Fruit fly (Drosophila melanogaster) whole organism, prepupa: ENCODE data around the gene mmm.

Experiments used
- CG10631 ChIP-seq: fragments of 200-800 bp; sonication (Bioruptor generic); optimal IDR thresholded peaks from 2 replicates; lab custom pipeline; 2016; ENCODE audit warnings: missing biosample characterization, missing genetic modification characterization
- CG10669 ChIP-seq: fragments of 200-800 bp; sonication (Bioruptor generic); optimal IDR thresholded peaks from 3 replicates; lab custom pipeline; 2018; ENCODE audit warnings: missing biosample characterization, mild to moderate bottlenecking, missing genetic modification characterization, moderate library complexity
- CG11294 ChIP-seq: fragments of 200-800 bp; sonication (Bioruptor generic); IDR thresholded peaks from 2 replicates; pipeline ENCODE4 v1.3.6; 2022; ENCODE audit warnings: missing biosample characterization, missing genetic modification characterization
- CG11762 ChIP-seq: fragments of 200-800 bp; sonication (Bioruptor generic); optimal IDR thresholded peaks from 3 replicates; lab custom pipeline; 2016; ENCODE audit warnings: missing biosample characterization, missing genetic modification characterization; ENCODE audit not compliant: insufficient read depth
- CG11902 ChIP-seq: fragments of 200-800 bp; sonication (Bioruptor generic); optimal IDR thresholded peaks from 3 replicates; lab custom pipeline; 2016; ENCODE audit warnings: missing biosample characterization, missing genetic modification characterization
- CG15336 ChIP-seq: fragments of 200-800 bp; sonication (Bioruptor generic); IDR thresholded peaks from 2 replicates; pipeline ENCODE4 v1.3.6; 2022; ENCODE audit warnings: missing biosample characterization, missing genetic modification characterization
- CG1621 ChIP-seq: fragments of 200-800 bp; sonication (Bioruptor generic); optimal IDR thresholded peaks from 3 replicates; lab custom pipeline; 2018; ENCODE audit warnings: missing biosample characterization, mild to moderate bottlenecking, missing genetic modification characterization
- CG16779 ChIP-seq: fragments of 200-800 bp; sonication (Bioruptor generic); optimal IDR thresholded peaks from 3 replicates; lab custom pipeline; 2017; ENCODE audit warnings: missing biosample characterization, mild to moderate bottlenecking, missing genetic modification characterization
- CG3032 ChIP-seq: fragments of 200-800 bp; optimal IDR thresholded peaks from 2 replicates; lab custom pipeline; 2019; ENCODE audit warnings: missing biosample characterization, mild to moderate bottlenecking, missing genetic modification characterization, moderate library complexity
- CG32006 ChIP-seq: fragments of 200-800 bp; sonication (Bioruptor generic); optimal IDR thresholded peaks from 3 replicates; lab custom pipeline; 2017; ENCODE audit warnings: missing biosample characterization, mild to moderate bottlenecking, missing genetic modification characterization
- CG34406 ChIP-seq: fragments of 200-800 bp; sonication (Bioruptor generic); optimal IDR thresholded peaks from 3 replicates; lab custom pipeline; 2016; ENCODE audit warnings: missing biosample characterization, missing genetic modification characterization
- CG3919 ChIP-seq: fragments of 200-800 bp; sonication (Bioruptor generic); optimal IDR thresholded peaks from 3 replicates; lab custom pipeline; 2016; ENCODE audit warnings: missing biosample characterization, missing genetic modification characterization
- CG4318 ChIP-seq: fragments of 200-800 bp; sonication (Bioruptor generic); optimal IDR thresholded peaks from 3 replicates; lab custom pipeline; 2017; ENCODE audit warnings: missing biosample characterization, mild to moderate bottlenecking, missing genetic modification characterization
- CG6163 ChIP-seq: fragments of 200-800 bp; sonication (Bioruptor generic); IDR thresholded peaks from 3 replicates; pipeline ENCODE4 v1.3.6; 2022; ENCODE audit warnings: missing biosample characterization, missing genetic modification characterization
- CG6792 ChIP-seq: fragments of 200-800 bp; sonication (Bioruptor generic); optimal IDR thresholded peaks from 3 replicates; lab custom pipeline; 2016; ENCODE audit warnings: missing biosample characterization, missing genetic modification characterization
- CG6808 ChIP-seq: fragments of 200-800 bp; sonication (Bioruptor generic); optimal IDR thresholded peaks from 3 replicates; lab custom pipeline; 2017; ENCODE audit warnings: missing biosample characterization, missing genetic modification characterization, mild to moderate bottlenecking, moderate library complexity, missing genetic modification reagents
- CG6854 ChIP-seq: fragments of 200-800 bp; sonication (Bioruptor generic); optimal IDR thresholded peaks from 2 replicates; lab custom pipeline; 2017; ENCODE audit warnings: missing biosample characterization, mild to moderate bottlenecking, missing genetic modification characterization
- CG7368 ChIP-seq: fragments of 200-800 bp; sonication (Bioruptor generic); optimal IDR thresholded peaks from 3 replicates; lab custom pipeline; 2016; ENCODE audit warnings: missing biosample characterization, missing genetic modification characterization
- CG8319 ChIP-seq: fragments of 200-800 bp; sonication (Bioruptor generic); optimal IDR thresholded peaks from 3 replicates; lab custom pipeline; 2016; ENCODE audit warnings: missing biosample characterization, missing genetic modification characterization
- CG8632 ChIP-seq: fragments of 200-800 bp; sonication (Bioruptor generic); optimal IDR thresholded peaks from 3 replicates; lab custom pipeline; 2016; ENCODE audit warnings: missing biosample characterization, missing genetic modification characterization
- CG9139 ChIP-seq: fragments of 200-800 bp; sonication (Bioruptor generic); optimal IDR thresholded peaks from 3 replicates; lab custom pipeline; 2017; ENCODE audit warnings: missing biosample characterization, mild to moderate bottlenecking, missing genetic modification characterization
- Eip75B ChIP-seq: fragments of 200-800 bp; sonication (Bioruptor generic); optimal IDR thresholded peaks from 3 replicates; lab custom pipeline; 2016; ENCODE audit warnings: missing biosample characterization, missing genetic modification characterization
- Eip78C ChIP-seq: fragments of 200-800 bp; sonication (Bioruptor generic); peaks from one replicate; lab custom pipeline; 2016; ENCODE audit warnings: missing biosample characterization, missing genetic modification characterization
- Eip93F ChIP-seq: fragments of 200-800 bp; sonication (Bioruptor generic); optimal IDR thresholded peaks from 2 replicates; lab custom pipeline; 2016; ENCODE audit warnings: missing biosample characterization, mild to moderate bottlenecking, missing genetic modification characterization
- Ets21C ChIP-seq: fragments of 200-800 bp; sonication (Bioruptor generic); optimal IDR thresholded peaks from 3 replicates; lab custom pipeline; 2016; ENCODE audit warnings: missing biosample characterization, missing genetic modification characterization
- Ets96B ChIP-seq: fragments of 200-800 bp; optimal IDR thresholded peaks from 2 replicates; lab custom pipeline; 2019; ENCODE audit warnings: missing biosample characterization, mild to moderate bottlenecking, missing genetic modification characterization, moderate library complexity
- Gug ChIP-seq: fragments of 200-800 bp; sonication (Bioruptor generic); IDR thresholded peaks from 2 replicates; pipeline ENCODE4 v1.3.6; 2022; ENCODE audit warnings: missing biosample characterization, missing genetic modification characterization
- Hr38 ChIP-seq: sonication (Bioruptor generic); optimal IDR thresholded peaks from 2 replicates; lab custom pipeline; 2016; ENCODE audit warnings: missing biosample characterization, missing genetic modification characterization
- Hr39 ChIP-seq: fragments of 200-800 bp; sonication (Bioruptor generic); optimal IDR thresholded peaks from 2 replicates; lab custom pipeline; 2016; ENCODE audit warnings: missing biosample characterization, missing genetic modification characterization
- Met ChIP-seq: fragments of 200-800 bp; sonication (Bioruptor generic); optimal IDR thresholded peaks from 3 replicates; lab custom pipeline; 2016; ENCODE audit warnings: missing biosample characterization, missing genetic modification characterization
- OdsH ChIP-seq: fragments of 200-800 bp; sonication (Bioruptor generic); optimal IDR thresholded peaks from 3 replicates; lab custom pipeline; 2016; ENCODE audit warnings: missing biosample characterization, missing genetic modification characterization
- Smox ChIP-seq: fragments of 200-800 bp; sonication (Bioruptor generic); optimal IDR thresholded peaks from 3 replicates; lab custom pipeline; 2016; ENCODE audit warnings: missing biosample characterization, missing genetic modification characterization
- Sox14 ChIP-seq: fragments of 200-800 bp; sonication (Bioruptor generic); optimal IDR thresholded peaks from 3 replicates; lab custom pipeline; 2016; ENCODE audit warnings: missing biosample characterization, missing genetic modification characterization
- achi ChIP-seq: fragments of 200-800 bp; sonication (Bioruptor generic); optimal IDR thresholded peaks from 3 replicates; lab custom pipeline; 2016; ENCODE audit warnings: missing biosample characterization, missing genetic modification characterization
- cyc ChIP-seq: fragments of 200-800 bp; sonication (Bioruptor generic); optimal IDR thresholded peaks from 3 replicates; lab custom pipeline; 2016; ENCODE audit warnings: missing biosample characterization, missing genetic modification characterization
- dac ChIP-seq: fragments of 200-800 bp; sonication (Bioruptor generic); optimal IDR thresholded peaks from 2 replicates; lab custom pipeline; 2017; ENCODE audit warnings: missing biosample characterization, mild to moderate bottlenecking, missing genetic modification characterization
- dsx ChIP-seq: fragments of 200-800 bp; optimal IDR thresholded peaks from 3 replicates; lab custom pipeline; 2019; ENCODE audit warnings: missing biosample characterization, mild to moderate bottlenecking, missing genetic modification characterization, moderate library complexity; ENCODE audit not compliant: poor library complexity, severe bottlenecking
- eg ChIP-seq: fragments of 200-800 bp; sonication (Bioruptor generic); IDR thresholded peaks from 3 replicates; pipeline ENCODE4 v1.3.6; 2022; ENCODE audit warnings: missing biosample characterization, missing genetic modification characterization
- esn ChIP-seq: fragments of 200-800 bp; sonication (Bioruptor generic); optimal IDR thresholded peaks from 2 replicates; lab custom pipeline; 2016; ENCODE audit warnings: missing biosample characterization, mild to moderate bottlenecking, missing genetic modification characterization, moderate library complexity
- fd59A ChIP-seq: fragments of 200-800 bp; sonication (Bioruptor generic); optimal IDR thresholded peaks from 2 replicates; lab custom pipeline; 2017; ENCODE audit warnings: missing biosample characterization, mild to moderate bottlenecking, missing genetic modification characterization, missing genetic modification reagents
- fkh ChIP-seq: fragments of 200-800 bp; sonication (Bioruptor generic); optimal IDR thresholded peaks from 3 replicates; lab custom pipeline; 2017; ENCODE audit warnings: missing biosample characterization, mild to moderate bottlenecking, missing genetic modification characterization, moderate library complexity
- salr ChIP-seq, 2 experiments: fragments of 200-800 bp; sonication (Bioruptor generic); optimal IDR thresholded peaks; 3 replicates each; lab custom pipeline; 2016 to 2018; ENCODE audit warnings: missing biosample characterization in 2 of 2, missing genetic modification characterization in 2 of 2, mild to moderate bottlenecking in 1 of 2
- spab ChIP-seq: fragments of 200-800 bp; sonication (Bioruptor generic); optimal IDR thresholded peaks from 2 replicates; lab custom pipeline; 2017; ENCODE audit warnings: missing biosample characterization, mild to moderate bottlenecking, missing genetic modification characterization, missing genetic modification reagents
- ss ChIP-seq, 2 experiments: fragments of 200-800 bp; sonication (Bioruptor generic); optimal IDR thresholded peaks; 2 replicates in 1 of 2; 3 replicates in 1 of 2; lab custom pipeline; 2017 to 2018; ENCODE audit warnings: mild to moderate bottlenecking in 2 of 2, missing biosample characterization in 2 of 2, missing genetic modification characterization in 2 of 2, moderate library complexity in 1 of 2
- svp ChIP-seq: fragments of 200-800 bp; sonication (Bioruptor generic); peaks from one replicate; lab custom pipeline; 2016; ENCODE audit warnings: missing biosample characterization, missing genetic modification characterization
- vri ChIP-seq: fragments of 200-800 bp; sonication (Bioruptor generic); optimal IDR thresholded peaks from 3 replicates; lab custom pipeline; 2016; ENCODE audit warnings: missing biosample characterization, mild to moderate bottlenecking, missing genetic modification characterization

Gene mmm

DNA sequence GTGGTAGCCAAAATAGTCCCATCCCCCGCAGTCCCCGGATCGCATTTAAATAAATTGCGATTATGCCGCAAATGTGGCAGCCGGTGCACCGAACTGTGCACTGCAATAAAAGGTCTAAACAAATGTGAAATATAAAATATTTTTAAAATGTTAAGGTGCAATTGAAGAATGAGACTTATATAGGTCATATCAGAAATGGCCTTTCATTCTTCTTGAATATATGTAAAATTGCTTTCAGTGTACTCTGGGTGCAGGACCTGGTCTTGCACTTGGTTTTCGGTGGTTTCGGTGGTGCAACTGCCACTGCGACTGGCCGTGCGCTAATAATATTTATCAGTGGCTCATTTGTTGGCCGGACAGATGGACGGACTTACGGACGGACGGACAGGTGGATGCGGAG, 15.1 kb downstream of the mmm start (continued):
- TF ChIP-seq Eip93F (GFP tag; lab: Kevin White, UChicago) (no peak), fd59A (GFP tag; lab: Kevin White, UChicago) (no peak), OdsH (GFP tag; lab: Kevin White, UChicago) (peak; percentile 12), CG6163 (GFP tag; lab: Robert Waterston, UW) (peak; percentile 70), CG3032 (tag; lab: Kevin White, UChicago) (no peak), CG15336 (GFP tag; lab: Robert Waterston, UW) (peak; percentile 80), CG11294 (GFP tag; lab: Robert Waterston, UW) (peak; percentile 42; the same call in 1 of the 2 replicates)

DNA sequence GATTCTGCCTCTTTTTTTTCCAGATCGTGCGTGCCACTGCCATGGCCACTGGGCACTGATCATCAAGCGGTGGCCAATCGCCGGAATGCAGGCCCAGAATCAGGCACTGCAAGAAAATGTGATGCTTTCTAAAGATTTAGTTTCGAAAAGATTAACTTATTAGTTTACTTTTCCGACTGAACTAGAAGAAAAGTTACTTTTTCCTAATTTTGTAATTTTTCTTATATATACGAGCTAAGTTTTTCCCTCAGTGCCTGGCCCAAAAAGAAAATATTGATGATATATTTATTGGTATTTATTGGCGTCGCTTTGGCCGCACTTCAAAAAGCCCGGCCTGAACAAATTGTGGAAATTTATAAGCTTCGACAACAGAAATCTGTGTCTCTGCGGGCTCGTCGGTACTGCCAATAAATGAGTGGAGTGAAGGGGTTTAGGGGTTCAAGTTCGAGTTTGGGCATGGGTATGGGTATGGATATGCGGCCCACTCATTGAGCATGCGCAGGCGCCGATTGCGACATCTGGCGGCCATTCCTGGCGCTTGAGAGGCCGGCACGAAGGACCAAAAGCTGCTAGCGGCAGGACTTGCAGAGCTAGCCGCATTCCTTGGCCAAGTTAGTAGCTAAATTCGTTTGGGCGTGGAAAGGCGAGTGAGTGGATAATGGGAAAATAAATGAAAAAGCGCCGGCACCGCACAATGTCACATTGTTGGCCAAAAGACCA, 18.0 kb downstream of the mmm start:
- peak; percentile 31 for TF ChIP-seq CG11762 (GFP tag; lab: Kevin White, UChicago)
- TF ChIP-seq CG4318 (GFP tag; lab: Kevin White, UChicago), result no peak
- peak; percentile 42 for TF ChIP-seq CG32006 (GFP tag; lab: Kevin White, UChicago)
- TF ChIP-seq CG11902, result peak; percentile 41
- peak; percentile 32 for TF ChIP-seq CG7368 (GFP tag; lab: Kevin White, UChicago)
- peak; percentile 67 for TF ChIP-seq OdsH (GFP tag; lab: Kevin White, UChicago)
- TF ChIP-seq vri (GFP tag; lab: Kevin White, UChicago), result peak; percentile 56
- TF ChIP-seq dsx (GFP tag; lab: Kevin White, UChicago), result peak; percentile 39
- TF ChIP-seq Gug (GFP tag; lab: Robert Waterston, UW), result no peak
- peak; percentile 60 for TF ChIP-seq CG10631 (GFP tag; lab: Kevin White, UChicago)
- TF ChIP-seq Eip78C (GFP tag; lab: Kevin White, UChicago), result peak; percentile 90
- TF ChIP-seq salr (GFP tag; optimal IDR thresholded peaks at IDR 0.05; lab: Kevin White, UChicago), result peak; percentile 31 to 46
- peak; percentile 65 for TF ChIP-seq Hr39 (GFP tag; lab: Kevin White, UChicago)
- no peak for TF ChIP-seq dac (GFP tag; lab: Kevin White, UChicago)
- peak; percentile 61 for TF ChIP-seq CG6792 (GFP tag; lab: Kevin White, UChicago)
- no peak for TF ChIP-seq Hr38 (GFP tag; lab: Kevin White, UChicago)
- peak; percentile 44 for TF ChIP-seq CG15336 (GFP tag; lab: Robert Waterston, UW)
- peak; percentile 1 for TF ChIP-seq CG8319 (GFP tag; lab: Kevin White, UChicago)
- TF ChIP-seq CG34406 (GFP tag; lab: Kevin White, UChicago), result peak; percentile 60
- TF ChIP-seq CG3919, result peak; percentile 70
- peak; percentile 77 for TF ChIP-seq CG6163 (GFP tag; lab: Robert Waterston, UW)
- peak; percentile 72 for TF ChIP-seq Met (GFP tag; lab: Kevin White, UChicago)
- peak; percentile 66 for TF ChIP-seq CG3032 (tag; lab: Kevin White, UChicago)
- TF ChIP-seq Sox14, result peak; percentile 54
- no peak for TF ChIP-seq fkh (GFP tag; lab: Kevin White, UChicago)
- peak; percentile 61 for TF ChIP-seq CG8632 (GFP tag; lab: Kevin White, UChicago)
- TF ChIP-seq Eip75B (GFP tag; lab: Kevin White, UChicago), result peak; percentile 61
- TF ChIP-seq Smox (GFP tag; lab: Kevin White, UChicago), result peak; percentile 70
- TF ChIP-seq esn (GFP tag; lab: Kevin White, UChicago), result peak; percentile 81
- peak; percentile 8 for TF ChIP-seq CG6854 (GFP tag; lab: Kevin White, UChicago)
- peak; percentile 38 for TF ChIP-seq CG9139 (GFP tag; lab: Kevin White, UChicago)
- peak; percentile 17 for TF ChIP-seq CG1621 (tag; lab: Kevin White, UChicago)
- TF ChIP-seq CG16779 (tag; lab: Kevin White, UChicago), result no peak
- 0 out of 3 replicates have a peak, but pooled peaks have one; percentile 45 for TF ChIP-seq eg (GFP tag; lab: Robert Waterston, UW)
- TF ChIP-seq CG6808 (GFP tag; lab: Kevin White, UChicago), result peak; percentile 62
- no peak for TF ChIP-seq Eip93F (GFP tag; lab: Kevin White, UChicago)
- no peak for TF ChIP-seq CG11294 (GFP tag; lab: Robert Waterston, UW)
- TF ChIP-seq Ets96B (tag; lab: Kevin White, UChicago), result peak; percentile 67
- peak; percentile 89 for TF ChIP-seq svp (GFP tag; lab: Kevin White, UChicago)
- TF ChIP-seq ss (GFP tag; optimal IDR thresholded peaks at IDR 0.05; lab: Kevin White, UChicago), result peak; percentile 70 to 85
- peak; percentile 68 for TF ChIP-seq achi
- TF ChIP-seq fd59A (GFP tag; lab: Kevin White, UChicago), result peak; percentile 16
- TF ChIP-seq cyc (GFP tag; lab: Kevin White, UChicago), result peak; percentile 66
- TF ChIP-seq spab (GFP tag; lab: Kevin White, UChicago), result peak; percentile 70
- TF ChIP-seq CG10669 (GFP tag; lab: Kevin White, UChicago), result peak; percentile 51
- peak; percentile 44 for TF ChIP-seq Ets21C (GFP tag; lab: Kevin White, UChicago)
